Fruit fly (Drosophila melanogaster) whole organism, embryonic: ENCODE data around the gene Osi19.

Experiments
- Abd-B ChIP-seq: fragments of 200-800 bp; sonication (Bioruptor generic); optimal IDR thresholded peaks from 2 replicates; lab custom pipeline; 2018; ENCODE audit warnings: missing biosample characterization, mild to moderate bottlenecking, missing genetic modification characterization, moderate library complexity
- Aef1 ChIP-seq: fragments of 200-800 bp; sonication (Bioruptor generic); IDR thresholded peaks from 3 replicates; pipeline ENCODE4 v1.3.6; 2022; ENCODE audit warnings: missing biosample characterization, missing genetic modification characterization
- Atf6 ChIP-seq: fragments of 200-800 bp; sonication (Bioruptor generic); IDR thresholded peaks from 2 replicates; pipeline ENCODE4 v1.3.6; 2022; ENCODE audit warnings: missing biosample characterization, missing genetic modification characterization
- Bgb ChIP-seq: fragments of 200-800 bp; sonication (Bioruptor generic); IDR thresholded peaks from 2 replicates; pipeline ENCODE4 v1.3.6; 2022; ENCODE audit warnings: missing biosample characterization, missing genetic modification characterization; ENCODE audit not compliant: partially characterized antibody
- CG10147 ChIP-seq: fragments of 200-800 bp; sonication (Bioruptor generic); optimal IDR thresholded peaks from 2 replicates; lab custom pipeline; 2019; ENCODE audit warnings: missing biosample characterization, mild to moderate bottlenecking, missing genetic modification characterization, moderate library complexity
- CG10274 ChIP-seq: fragments of 200-800 bp; sonication (Bioruptor generic); optimal IDR thresholded peaks from 3 replicates; lab custom pipeline; 2017; ENCODE audit warnings: missing biosample characterization, mild to moderate bottlenecking, missing genetic modification characterization
- CG11085 ChIP-seq: fragments of 200-800 bp; sonication (Bioruptor generic); IDR thresholded peaks from 2 replicates; pipeline ENCODE4 v1.3.6; 2022; ENCODE audit warnings: missing biosample characterization, missing genetic modification characterization
- CG11247 ChIP-seq: fragments of 200-800 bp; sonication (Bioruptor generic); IDR thresholded peaks from 2 replicates; pipeline ENCODE4 v1.3.6; 2022; ENCODE audit warnings: missing biosample characterization, missing genetic modification characterization
- CG11504 ChIP-seq: fragments of 200-800 bp; sonication (Bioruptor generic); optimal IDR thresholded peaks from 3 replicates; lab custom pipeline; 2019; ENCODE audit warnings: missing biosample characterization, mild to moderate bottlenecking, missing genetic modification characterization, moderate library complexity
- CG12155 ChIP-seq: fragments of 200-800 bp; sonication (Bioruptor generic); optimal IDR thresholded peaks from 3 replicates; lab custom pipeline; 2016; ENCODE audit warnings: missing biosample characterization, missing genetic modification characterization
- CG12236 ChIP-seq: fragments of 200-800 bp; sonication (Bioruptor generic); optimal IDR thresholded peaks from 2 replicates; lab custom pipeline; 2016; ENCODE audit warnings: missing biosample characterization, missing genetic modification characterization
- CG12391 ChIP-seq: fragments of 200-800 bp; sonication (Bioruptor generic); optimal IDR thresholded peaks from 3 replicates; lab custom pipeline; 2018; ENCODE audit warnings: missing biosample characterization, mild to moderate bottlenecking, missing genetic modification characterization, moderate library complexity
- CG12659 ChIP-seq: fragments of 200-800 bp; sonication (Bioruptor generic); optimal IDR thresholded peaks from 3 replicates; lab custom pipeline; 2017; ENCODE audit warnings: mild to moderate bottlenecking, missing biosample characterization, missing genetic modification reagents, missing genetic modification characterization
- CG13287 ChIP-seq: fragments of 200-800 bp; sonication (Bioruptor generic); IDR thresholded peaks from 2 replicates; pipeline ENCODE4 v1.3.6; 2022; ENCODE audit warnings: missing biosample characterization, missing genetic modification characterization; ENCODE audit not compliant: partially characterized antibody
- CG13424 ChIP-seq: fragments of 200-800 bp; sonication (Bioruptor generic); optimal IDR thresholded peaks from 2 replicates; lab custom pipeline; 2019; ENCODE audit warnings: missing biosample characterization, mild to moderate bottlenecking, missing genetic modification characterization, moderate library complexity
- CG17568 ChIP-seq: fragments of 200-800 bp; sonication (Bioruptor generic); optimal IDR thresholded peaks from 2 replicates; lab custom pipeline; 2018; ENCODE audit warnings: missing biosample characterization, mild to moderate bottlenecking, missing genetic modification characterization, moderate library complexity
- CG33213 ChIP-seq: fragments of 200-800 bp; sonication (Bioruptor generic); optimal IDR thresholded peaks from 3 replicates; lab custom pipeline; 2016; ENCODE audit warnings: missing biosample characterization, missing genetic modification characterization
- CG34422 ChIP-seq: fragments of 200-800 bp; sonication (Bioruptor generic); IDR thresholded peaks from 3 replicates; pipeline ENCODE4 v1.3.6; 2022; ENCODE audit warnings: missing biosample characterization, missing genetic modification characterization
- CG3847 ChIP-seq: fragments of 200-800 bp; sonication (Bioruptor generic); IDR thresholded peaks from 2 replicates; pipeline ENCODE4 v1.3.6; 2022; ENCODE audit warnings: missing biosample characterization, missing genetic modification characterization
- CG3995 ChIP-seq: fragments of 200-800 bp; sonication (Bioruptor generic); optimal IDR thresholded peaks from 3 replicates; lab custom pipeline; 2016; ENCODE audit warnings: missing biosample characterization, missing genetic modification characterization
- CG4424 ChIP-seq: fragments of 200-800 bp; sonication (Bioruptor generic); optimal IDR thresholded peaks from 3 replicates; lab custom pipeline; 2016; ENCODE audit warnings: missing biosample characterization, missing genetic modification characterization
- CG4617 ChIP-seq: fragments of 200-800 bp; sonication (Bioruptor generic); optimal IDR thresholded peaks from 3 replicates; lab custom pipeline; 2016; ENCODE audit warnings: missing biosample characterization, missing genetic modification characterization, borderline replicate concordance
- CG4820 ChIP-seq: fragments of 200-800 bp; sonication (Bioruptor generic); optimal IDR thresholded peaks from 3 replicates; lab custom pipeline; 2016; ENCODE audit warnings: missing biosample characterization, missing genetic modification characterization
- CG4854 ChIP-seq: fragments of 200-800 bp; sonication (Bioruptor generic); optimal IDR thresholded peaks from 2 replicates; lab custom pipeline; 2016; ENCODE audit warnings: missing biosample characterization, missing genetic modification characterization, inconsistent platforms
- CG6683 ChIP-seq: fragments of 200-800 bp; sonication (Bioruptor generic); optimal IDR thresholded peaks from 2 replicates; lab custom pipeline; 2017; ENCODE audit warnings: missing biosample characterization, mild to moderate bottlenecking, missing genetic modification characterization, missing genetic modification reagents
- CG6689 ChIP-seq: fragments of 200-800 bp; sonication (Bioruptor generic); IDR thresholded peaks from 2 replicates; pipeline ENCODE4 v1.3.6; 2022; ENCODE audit warnings: missing biosample characterization, missing genetic modification characterization
- CG8290 ChIP-seq, 3 experiments: fragments of 200-800 bp; sonication (Bioruptor generic); optimal IDR thresholded peaks; 2 replicates each; lab custom pipeline; 2016 to 2019; ENCODE audit warnings: missing biosample characterization in 3 of 3, missing genetic modification characterization in 3 of 3, mild to moderate bottlenecking in 2 of 3, moderate library complexity in 1 of 3
- CG9817 ChIP-seq: fragments of 200-800 bp; sonication (Bioruptor generic); optimal IDR thresholded peaks from 2 replicates; lab custom pipeline; 2018; ENCODE audit warnings: missing biosample characterization, mild to moderate bottlenecking, missing genetic modification characterization, moderate library complexity
- Chrac-16 ChIP-seq: fragments of 200-800 bp; sonication (Bioruptor generic); optimal IDR thresholded peaks from 3 replicates; lab custom pipeline; 2016; ENCODE audit warnings: missing biosample characterization, missing genetic modification characterization
- Dp ChIP-seq: fragments of 200-800 bp; sonication (Bioruptor generic); optimal IDR thresholded peaks from 2 replicates; lab custom pipeline; 2018; ENCODE audit warnings: missing biosample characterization, mild to moderate bottlenecking, missing genetic modification characterization, moderate library complexity
- Ets65A ChIP-seq: fragments of 200-800 bp; sonication (Bioruptor generic); peaks from one replicate; lab custom pipeline; 2016; ENCODE audit warnings: missing biosample characterization, missing genetic modification characterization
- HLH4C ChIP-seq: fragments of 200-800 bp; sonication (Bioruptor generic); IDR thresholded peaks from 3 replicates; pipeline ENCODE4 v1.3.6; 2022; ENCODE audit warnings: missing biosample characterization, missing genetic modification characterization; ENCODE audit not compliant: partially characterized antibody
- Med ChIP-seq: fragments of 200-800 bp; sonication (Bioruptor generic); peaks from one replicate; lab custom pipeline; 2016; ENCODE audit warnings: missing biosample characterization, missing genetic modification characterization, mild to moderate bottlenecking, inconsistent platforms, moderate library complexity
- NFAT ChIP-seq: fragments of 200-800 bp; sonication (Bioruptor generic); IDR thresholded peaks from 2 replicates; pipeline ENCODE4 v1.3.6; 2022; ENCODE audit warnings: missing biosample characterization, missing genetic modification characterization
- Scr ChIP-seq: fragments of 200-800 bp; sonication (Bioruptor generic); IDR thresholded peaks from 2 replicates; pipeline ENCODE4 v1.3.6; 2022; ENCODE audit warnings: missing biosample characterization, missing genetic modification characterization; ENCODE audit not compliant: partially characterized antibody
- Sox102F ChIP-seq: fragments of 200-800 bp; sonication (Bioruptor generic); optimal IDR thresholded peaks from 2 replicates; lab custom pipeline; 2018; ENCODE audit warnings: missing biosample characterization, mild to moderate bottlenecking, missing genetic modification characterization, moderate library complexity
- Xbp1 ChIP-seq: fragments of 200-800 bp; sonication (Bioruptor generic); optimal IDR thresholded peaks from 3 replicates; lab custom pipeline; 2016; ENCODE audit warnings: missing biosample characterization, mild to moderate bottlenecking, missing genetic modification characterization
- amos ChIP-seq: fragments of 200-800 bp; sonication (Bioruptor generic); IDR thresholded peaks from 2 replicates; pipeline ENCODE4 v1.3.6; 2022; ENCODE audit warnings: missing biosample characterization, missing genetic modification characterization; ENCODE audit not compliant: partially characterized antibody
- dpn ChIP-seq, 2 experiments: fragments of 200-800 bp; sonication (Bioruptor generic); optimal IDR thresholded peaks; 3 replicates each; lab custom pipeline; 2016; ENCODE audit warnings: missing biosample characterization in 2 of 2, missing genetic modification characterization in 2 of 2
- grn ChIP-seq: fragments of 200-800 bp; sonication (Bioruptor generic); optimal IDR thresholded peaks from 3 replicates; lab custom pipeline; 2017; ENCODE audit warnings: missing biosample characterization, missing genetic modification characterization
- ham ChIP-seq: fragments of 200-800 bp; sonication (Bioruptor generic); IDR thresholded peaks from 2 replicates; pipeline ENCODE4 v1.3.6; 2022; ENCODE audit warnings: missing biosample characterization, missing genetic modification characterization
- nerfin-1 ChIP-seq: fragments of 200-800 bp; sonication (Bioruptor generic); optimal IDR thresholded peaks from 3 replicates; lab custom pipeline; 2019; ENCODE audit warnings: missing biosample characterization, mild to moderate bottlenecking, missing genetic modification characterization, moderate library complexity
- nmo ChIP-seq: fragments of 200-800 bp; sonication (Bioruptor generic); optimal IDR thresholded peaks from 2 replicates; lab custom pipeline; 2018; ENCODE audit warnings: missing biosample characterization, mild to moderate bottlenecking, missing genetic modification characterization, moderate library complexity
- repo ChIP-seq: fragments of 200-800 bp; sonication (Bioruptor generic); optimal IDR thresholded peaks from 2 replicates; lab custom pipeline; 2016; ENCODE audit warnings: missing biosample characterization, missing genetic modification characterization
- row ChIP-seq: fragments of 200-800 bp; sonication (Bioruptor generic); IDR thresholded peaks from 3 replicates; pipeline ENCODE4 v1.3.6; 2022; ENCODE audit warnings: missing biosample characterization, missing genetic modification characterization
- sens ChIP-seq: fragments of 200-800 bp; sonication (Bioruptor generic); peaks from one replicate; lab custom pipeline; 2016; ENCODE audit warnings: missing biosample characterization, missing genetic modification characterization
- sug ChIP-seq: fragments of 200-800 bp; optimal IDR thresholded peaks from 2 replicates; lab custom pipeline; 2019; ENCODE audit warnings: missing biosample characterization, mild to moderate bottlenecking, missing genetic modification characterization, moderate library complexity
- tgo ChIP-seq: fragments of 200-800 bp; sonication (Bioruptor generic); IDR thresholded peaks from 3 replicates; pipeline ENCODE4 v1.3.6; 2022; ENCODE audit warnings: missing biosample characterization, missing genetic modification characterization
- tna ChIP-seq: fragments of 200-800 bp; sonication (Bioruptor generic); IDR thresholded peaks from 2 replicates; pipeline ENCODE4 v1.3.6; 2022; ENCODE audit warnings: missing biosample characterization, missing genetic modification characterization; ENCODE audit not compliant: partially characterized antibody
- wor ChIP-seq: fragments of 200-800 bp; sonication (Bioruptor generic); IDR thresholded peaks from 2 replicates; pipeline ENCODE4 v1.3.6; 2022; ENCODE audit warnings: missing biosample characterization, missing genetic modification characterization

Gene Osi19

DNA sequence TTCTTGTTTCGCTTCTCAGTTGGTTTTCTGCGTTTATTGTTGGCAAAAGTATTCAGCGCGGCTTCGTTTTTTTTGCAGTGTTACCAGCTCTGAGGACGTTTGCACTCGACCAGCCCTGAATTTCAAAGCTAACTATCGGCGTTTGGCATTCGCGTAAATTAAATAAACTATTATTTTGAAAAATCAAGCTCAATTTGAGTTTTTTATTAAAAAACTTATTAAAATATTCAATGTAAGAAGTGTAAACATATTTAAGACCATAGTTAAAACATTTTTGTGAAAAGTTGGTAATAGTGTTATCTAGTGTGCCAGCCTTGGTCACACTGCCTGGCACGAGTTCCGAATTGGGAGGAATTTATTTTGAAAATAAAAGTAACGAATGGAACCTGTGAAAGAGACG is 10.7 kb downstream of the Osi19 start, which contains the start of the genes SmD2 and CG18048 (continued):
- TF ChIP-seq CG8290 (GFP tag; optimal IDR thresholded peaks at IDR 0.05; lab: Kevin White, UChicago) (peak; percentile 10), CG8290 (tag; optimal IDR thresholded peaks at IDR 0.05; lab: Kevin White, UChicago) (no peak), sug (tag; lab: Kevin White, UChicago) (peak; percentile 40), tgo (GFP tag; lab: Robert Waterston, UW) (no peak), nmo (peak; percentile 70), sens (GFP tag; lab: Kevin White, UChicago) (peak; percentile 27), Med (GFP tag; lab: Kevin White, UChicago) (peak; percentile 10), CG12155 (GFP tag; lab: Kevin White, UChicago) (peak; percentile 12), CG11085 (GFP tag; lab: Robert Waterston, UW) (no peak), CG3995 (GFP tag; lab: Kevin White, UChicago) (peak; percentile 70), CG6689 (GFP tag; lab: Robert Waterston, UW) (no peak), Xbp1 (GFP tag; lab: Kevin White, UChicago) (peak; percentile 8), CG10147 (GFP tag; lab: Kevin White, UChicago) (no peak), NFAT (GFP tag; lab: Robert Waterston, UW) (no peak), CG17568 (GFP tag; lab: Kevin White, UChicago) (no peak), repo (GFP tag; lab: Kevin White, UChicago) (no peak), CG4854 (GFP tag; lab: Kevin White, UChicago) (peak; percentile 18), CG33213 (GFP tag; lab: Kevin White, UChicago) (peak; percentile 4), Dp (GFP tag; lab: Kevin White, UChicago) (peak; percentile 56), CG9817 (tag; lab: Kevin White, UChicago) (peak; percentile 15), wor (GFP tag; lab: Robert Waterston, UW) (no peak), CG4617 (GFP tag; lab: Kevin White, UChicago) (peak; percentile 79), Scr (GFP tag; lab: Robert Waterston, UW) (peak; percentile 82), CG12236 (GFP tag; lab: Kevin White, UChicago) (no peak), Sox102F (GFP tag; lab: Kevin White, UChicago) (no peak), Aef1 (no peak), CG3847 (GFP tag; lab: Robert Waterston, UW) (peak; percentile 54; the same call in 1 of the 2 replicates), Ets65A (no peak), CG6683 (GFP tag; lab: Kevin White, UChicago) (no peak), CG10274 (GFP tag; lab: Kevin White, UChicago) (no peak), row (peak; percentile 83), CG12391 (tag; lab: Kevin White, UChicago) (peak; percentile 44), CG11504 (peak; percentile 38), nerfin-1 (peak; percentile 68), CG12659 (GFP tag; lab: Kevin White, UChicago) (peak; percentile 47), CG4820 (GFP tag; lab: Kevin White, UChicago) (no peak), tna (GFP tag; lab: Robert Waterston, UW) (peak; percentile 43; the same call in 1 of the 2 replicates), CG4424 (GFP tag; lab: Kevin White, UChicago) (no peak), HLH4C (GFP tag; lab: Robert Waterston, UW) (peak; percentile 72), dpn (GFP tag; optimal IDR thresholded peaks at IDR 0.05; lab: Kevin White, UChicago) (peak in 1 of 2 experiments; percentile 7), CG34422 (GFP tag; lab: Robert Waterston, UW) (0 out of 3 replicates have a peak, but pooled peaks have one; percentile 51), Bgb (GFP tag; lab: Robert Waterston, UW) (peak; percentile 71), CG13424 (peak; percentile 32), Atf6 (GFP tag; lab: Robert Waterston, UW) (no peak), CG13287 (GFP tag; lab: Robert Waterston, UW) (peak; percentile 85), ham (no peak), CG11247 (no peak), Abd-B (GFP tag; lab: Kevin White, UChicago) (peak; percentile 5), grn (GFP tag; lab: Kevin White, UChicago) (no peak), Chrac-16 (peak; percentile 5), amos (GFP tag; lab: Robert Waterston, UW) (peak; percentile 75)
